Fruit fly (Drosophila melanogaster): ENCODE results near the gene CG2246.

The CG2246 gene

DNA sequence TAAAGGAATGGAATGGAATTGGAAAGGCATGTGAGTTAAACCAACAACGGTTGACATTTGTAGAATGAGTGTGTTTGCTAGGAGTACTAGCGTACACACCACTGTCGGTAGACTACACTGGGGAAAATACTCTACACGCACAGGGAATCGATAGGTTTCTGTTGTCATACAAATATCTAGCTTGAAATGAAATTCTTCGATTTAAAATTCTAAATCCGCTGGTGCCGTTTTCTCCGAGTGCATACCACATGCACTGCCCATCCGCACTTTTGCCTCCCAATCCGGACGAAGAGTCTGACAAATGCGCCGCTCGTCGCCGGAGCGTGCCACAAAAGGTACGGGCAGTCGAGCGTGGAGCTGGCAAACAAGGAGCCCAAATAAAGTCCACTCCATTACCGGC, 27.6 kb upstream of the CG2246 start, which contains the start of gene CG2267:
Gene CG2267 (minus strand): TSS at position 101 of the 400 bp plus-strand sequence.
- TF ChIP-seq rn (GFP tag; IDR thresholded peaks at IDR 0.05) (no peak), CG10348 (GFP tag; IDR thresholded peaks at IDR 0.05) (no peak), CG34367 (tag; optimal IDR thresholded peaks at IDR 0.05) (no peak), EcR (GFP tag; optimal IDR thresholded peaks at IDR 0.05) (no peak), D1 (tag; optimal IDR thresholded peaks at IDR 0.05) (no peak), CG13204 (GFP tag; optimal IDR thresholded peaks at IDR 0.05) (no peak), CG9948 (tag; optimal IDR thresholded peaks at IDR 0.05) (no peak), CG17806 (tag; optimal IDR thresholded peaks at IDR 0.05) (no peak), CG15710 (tag; optimal IDR thresholded peaks at IDR 0.05) (no peak), Pif1B (GFP tag; optimal IDR thresholded peaks at IDR 0.05) (no peak), CG14655 (GFP tag; optimal IDR thresholded peaks at IDR 0.05) (no peak), CG12605 (GFP tag; IDR thresholded peaks at IDR 0.05) (no peak), Snoo (tag; optimal IDR thresholded peaks at IDR 0.05) (no peak), Ets98B (GFP tag; IDR thresholded peaks at IDR 0.05) (no peak), gl (tag; optimal IDR thresholded peaks at IDR 0.05) (no peak), CG32121 (GFP tag; IDR thresholded peaks at IDR 0.05) (no peak), fd96Ca (GFP tag; IDR thresholded peaks at IDR 0.05) (no peak), CG8301 (tag; optimal IDR thresholded peaks at IDR 0.05) (no peak), CG8159 (tag; optimal IDR thresholded peaks at IDR 0.05) (no peak), CG4496 (GFP tag; IDR thresholded peaks at IDR 0.05) (no peak)

DNA sequence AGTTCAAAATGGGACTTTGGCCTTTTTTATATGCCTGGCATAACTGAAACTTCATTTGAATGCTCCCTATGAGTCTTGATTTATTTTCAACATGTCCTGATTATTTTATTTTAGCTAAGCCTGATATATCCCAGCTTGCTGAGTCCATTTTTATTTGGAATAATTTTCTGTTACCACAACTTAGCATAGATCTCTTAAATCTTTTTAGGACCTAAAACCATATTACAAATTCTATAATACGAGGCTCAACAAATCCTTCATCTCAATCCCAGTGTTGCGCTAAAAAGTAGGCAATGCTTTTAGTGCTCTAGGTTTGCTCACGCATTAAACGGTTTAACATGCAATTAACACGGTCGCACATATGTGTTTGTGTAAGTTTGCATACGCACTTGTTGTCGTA, 20.5 kb upstream of the CG2246 start, which contains the start of gene CG44954:
Gene CG44954 (minus strand): TSS at position 101 of the 400 bp plus-strand sequence.
- no peak for TF ChIP-seq rn (GFP tag; IDR thresholded peaks at IDR 0.05)
- no peak for TF ChIP-seq CG10348 (GFP tag; IDR thresholded peaks at IDR 0.05)
- no peak for TF ChIP-seq CG17806 (tag; optimal IDR thresholded peaks at IDR 0.05)
- no peak for TF ChIP-seq Snoo (tag; optimal IDR thresholded peaks at IDR 0.05)
- TF ChIP-seq CG9948 (tag; optimal IDR thresholded peaks at IDR 0.05) = no peak
- TF ChIP-seq CG4496 (GFP tag; IDR thresholded peaks at IDR 0.05) = no peak
- no peak for TF ChIP-seq CG8301 (tag; optimal IDR thresholded peaks at IDR 0.05)
- no peak for TF ChIP-seq gl (tag; optimal IDR thresholded peaks at IDR 0.05)
- no peak for TF ChIP-seq Pif1A (GFP tag; optimal IDR thresholded peaks at IDR 0.05)
- TF ChIP-seq CG8159 (tag; optimal IDR thresholded peaks at IDR 0.05) = no peak
- TF ChIP-seq EcR (GFP tag; optimal IDR thresholded peaks at IDR 0.05) = no peak
- no peak for TF ChIP-seq CG13204 (GFP tag; optimal IDR thresholded peaks at IDR 0.05)
- no peak for TF ChIP-seq fd96Ca (GFP tag; IDR thresholded peaks at IDR 0.05)

DNA sequence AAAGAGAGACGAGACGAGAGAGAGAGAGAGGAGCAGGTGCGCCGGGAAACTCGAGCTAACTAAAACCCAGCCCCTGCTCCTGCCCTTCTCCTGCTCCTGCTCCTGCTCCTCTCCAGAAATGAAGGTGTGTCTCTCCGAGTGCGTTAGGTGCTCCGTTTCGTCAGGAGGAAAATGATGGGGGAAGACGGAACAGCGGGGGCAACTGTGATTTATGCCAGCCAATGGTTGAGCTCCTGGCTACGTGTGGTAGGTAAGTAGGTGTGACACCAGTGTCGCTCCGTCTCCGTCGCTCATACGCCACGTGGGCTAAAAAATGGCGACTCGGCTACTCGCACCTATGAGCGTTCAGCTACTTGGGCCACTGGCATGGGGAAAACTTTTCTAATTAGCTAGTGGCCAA, 16.2 kb upstream of the CG2246 start:
- no peak for TF ChIP-seq CG10348 (GFP tag; IDR thresholded peaks at IDR 0.05)

DNA sequence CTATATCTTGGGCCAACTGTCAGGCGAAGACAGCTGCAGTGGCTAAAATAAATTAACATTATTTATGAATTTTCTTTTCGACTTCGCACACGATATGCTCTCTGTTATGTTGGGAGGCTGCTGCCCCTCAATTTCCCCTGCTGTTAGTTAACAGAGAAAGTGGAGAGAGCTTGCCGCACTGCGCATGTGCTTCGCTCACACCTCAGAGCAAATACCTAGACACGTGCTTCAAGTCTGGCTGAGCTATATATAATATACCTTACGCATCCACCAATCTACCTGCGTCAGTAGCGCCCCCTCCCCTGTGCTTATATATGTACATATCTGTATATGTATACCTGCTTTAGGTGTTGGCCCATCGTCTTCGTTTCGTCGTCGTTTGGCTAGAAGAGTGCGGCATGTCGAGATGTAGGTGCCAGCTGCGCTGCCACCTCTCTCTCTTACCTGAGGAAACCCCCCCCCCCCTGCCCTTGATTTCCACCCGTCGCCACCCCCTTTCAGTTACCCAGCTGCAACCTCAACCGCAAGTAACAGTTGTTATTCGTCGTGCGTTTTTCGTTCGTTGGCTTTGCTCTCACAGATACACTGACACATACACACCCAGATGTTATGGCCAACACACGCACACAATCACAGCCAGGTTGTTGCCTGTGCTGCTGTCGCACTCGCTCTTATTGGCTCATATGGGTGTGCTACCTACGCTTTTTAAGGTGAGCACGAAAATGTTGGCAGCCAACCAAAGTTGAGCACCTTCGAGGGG, 15.0 kb upstream of the CG2246 start:
- no peak for TF ChIP-seq CG9948 (tag; optimal IDR thresholded peaks at IDR 0.05)

DNA sequence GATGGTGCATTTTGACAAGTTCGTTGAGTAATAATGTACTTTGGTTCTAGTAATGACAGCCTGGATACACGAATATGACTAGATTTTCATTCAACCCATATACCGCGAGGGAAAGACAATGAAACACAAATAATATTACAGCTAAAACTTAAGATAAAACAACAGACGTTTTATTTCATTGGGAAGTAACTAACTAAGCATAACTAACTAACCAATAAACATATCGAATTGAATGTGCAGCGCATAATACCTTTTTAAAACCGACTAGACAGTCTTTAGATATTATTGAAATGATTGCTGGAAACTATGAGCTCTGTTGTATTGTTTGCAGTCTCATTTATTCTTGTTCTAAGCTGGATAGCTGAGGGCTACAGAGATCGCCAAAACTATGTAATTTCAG, 4.6 kb upstream of the CG2246 start, which contains the start of gene CG31016:
Gene CG31016 (plus strand): TSS at position 301 of the 400 bp plus-strand sequence.
- TF ChIP-seq Snoo (tag; optimal IDR thresholded peaks at IDR 0.05) = no peak
- no peak for TF ChIP-seq CG15710 (tag; optimal IDR thresholded peaks at IDR 0.05)
- no peak for TF ChIP-seq CG9948 (tag; optimal IDR thresholded peaks at IDR 0.05)
- TF ChIP-seq Pif1B (GFP tag; optimal IDR thresholded peaks at IDR 0.05) = no peak

DNA sequence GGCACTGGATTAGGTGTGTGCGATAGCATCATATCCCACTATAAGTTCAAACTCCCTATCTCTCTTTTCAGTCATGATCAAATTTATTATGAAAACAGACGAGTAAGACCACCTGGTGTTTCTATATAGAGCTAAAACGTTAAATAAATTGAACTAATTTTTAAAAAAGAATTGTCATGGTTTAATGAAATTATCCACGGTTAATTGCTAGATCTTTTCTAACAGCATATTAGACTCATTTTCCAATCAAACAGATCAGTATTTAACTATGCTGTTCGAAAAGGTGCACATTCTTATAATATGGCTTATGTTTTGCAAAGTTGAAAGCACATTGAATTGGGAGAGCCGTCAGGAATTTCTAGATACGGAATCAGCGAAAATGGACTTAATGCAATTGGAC, 2.6 kb upstream of the CG2246 start, which contains the start of gene PH4alphaNE3:
Gene PH4alphaNE3 (plus strand): TSS at position 301 of the 400 bp plus-strand sequence.
- TF ChIP-seq rn (GFP tag; IDR thresholded peaks at IDR 0.05) (no peak), CG34367 (tag; optimal IDR thresholded peaks at IDR 0.05) (no peak), CG17806 (tag; optimal IDR thresholded peaks at IDR 0.05) (no peak), CG13204 (GFP tag; optimal IDR thresholded peaks at IDR 0.05) (no peak), gl (tag; optimal IDR thresholded peaks at IDR 0.05) (no peak), CG10348 (GFP tag; IDR thresholded peaks at IDR 0.05) (no peak), EcR (GFP tag; optimal IDR thresholded peaks at IDR 0.05) (no peak), D1 (tag; optimal IDR thresholded peaks at IDR 0.05) (no peak), Pif1A (GFP tag; optimal IDR thresholded peaks at IDR 0.05) (no peak)

DNA sequence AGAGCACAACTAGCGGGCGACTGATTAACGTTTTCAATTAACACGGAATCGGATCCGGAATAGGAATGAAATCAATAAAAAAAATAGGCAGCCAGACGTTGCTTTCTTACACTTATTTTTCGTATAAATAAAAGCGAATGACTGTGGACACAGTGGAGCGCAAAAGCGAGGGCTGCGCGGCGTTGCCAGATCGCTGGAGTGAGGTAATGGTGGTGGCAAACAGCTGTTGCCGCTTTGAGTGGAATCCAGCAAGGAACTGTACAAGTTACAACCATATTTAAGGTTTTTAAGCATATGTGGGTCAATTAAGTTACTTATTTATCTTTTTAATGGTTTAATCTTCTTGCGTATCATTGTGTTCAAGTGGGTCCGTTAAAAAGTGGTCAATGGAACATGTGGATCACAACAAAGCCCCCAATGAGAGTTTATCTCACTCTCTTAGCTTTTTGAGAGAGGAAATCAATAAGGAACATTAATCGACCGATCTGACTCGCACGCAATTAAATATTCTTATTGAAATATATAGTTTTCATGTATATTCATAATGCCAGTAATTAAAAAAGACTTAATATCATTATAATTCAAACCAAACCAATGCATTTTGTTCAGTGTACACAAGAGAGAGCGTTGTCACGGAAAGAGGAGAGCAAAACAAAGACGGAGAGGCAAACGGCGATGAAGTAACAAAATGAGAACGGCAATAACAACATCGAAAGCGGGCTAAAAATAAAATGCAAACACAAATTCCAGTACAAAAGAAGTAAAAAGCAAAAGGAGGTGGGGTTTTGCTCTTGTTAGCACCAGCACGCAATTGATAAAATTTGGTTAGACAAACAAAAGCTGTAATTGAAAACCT, 907 bp downstream of the CG2246 start:
- TF ChIP-seq CG8301 (tag; optimal IDR thresholded peaks at IDR 0.05) (peak; percentile 88), CG8159 (tag; optimal IDR thresholded peaks at IDR 0.05) (peak; percentile 86), CG34367 (tag; optimal IDR thresholded peaks at IDR 0.05) (peak; percentile 78), D1 (tag; optimal IDR thresholded peaks at IDR 0.05) (no peak), fd96Ca (GFP tag; IDR thresholded peaks at IDR 0.05) (peak; percentile 93), Pif1A (GFP tag; optimal IDR thresholded peaks at IDR 0.05) (peak; percentile 94), CG10348 (GFP tag; IDR thresholded peaks at IDR 0.05) (0 out of 2 replicates have a peak, but pooled peaks have one; percentile 15), CG32121 (GFP tag; IDR thresholded peaks at IDR 0.05) (peak; percentile 96), CG15710 (tag; optimal IDR thresholded peaks at IDR 0.05) (peak; percentile 83), Pif1B (GFP tag; optimal IDR thresholded peaks at IDR 0.05) (peak; percentile 92), EcR (GFP tag; optimal IDR thresholded peaks at IDR 0.05) (peak; percentile 58), Ets98B (GFP tag; IDR thresholded peaks at IDR 0.05) (peak; percentile 97), gl (tag; optimal IDR thresholded peaks at IDR 0.05) (peak; percentile 35), Snoo (tag; optimal IDR thresholded peaks at IDR 0.05) (peak; percentile 88), CG4496 (GFP tag; IDR thresholded peaks at IDR 0.05) (peak; percentile 97), CG17806 (tag; optimal IDR thresholded peaks at IDR 0.05) (peak; percentile 88), rn (GFP tag; IDR thresholded peaks at IDR 0.05) (peak; percentile 82), CG13204 (GFP tag; optimal IDR thresholded peaks at IDR 0.05) (peak; percentile 54), CG9948 (tag; optimal IDR thresholded peaks at IDR 0.05) (peak; percentile 77), CG14655 (GFP tag; optimal IDR thresholded peaks at IDR 0.05) (peak; percentile 87), CG12605 (GFP tag; IDR thresholded peaks at IDR 0.05) (peak; percentile 95)

Measured in whole organism, pupa.